Worm (Caenorhabditis elegans): ENCODE measurements around the gene pals-38.

Gene pals-38

DNA sequence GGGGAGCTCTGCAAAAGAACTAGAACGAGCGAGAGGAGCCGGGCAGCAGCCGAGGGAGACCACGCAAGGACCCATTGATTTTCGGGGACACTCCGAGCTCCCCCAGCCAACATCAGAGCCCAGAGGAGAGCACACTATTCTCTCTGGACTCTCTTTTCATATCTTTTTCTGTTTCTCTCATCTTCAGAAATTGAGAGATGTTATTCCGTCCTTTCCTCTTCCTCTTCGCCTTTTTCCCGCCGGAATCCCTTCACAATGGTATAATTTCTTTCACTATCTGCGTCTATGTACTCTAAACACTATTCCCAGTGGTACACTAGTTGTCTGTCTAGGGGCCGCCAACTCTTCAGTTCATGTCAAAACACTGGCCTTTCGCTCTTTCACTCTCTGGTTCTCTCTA, 18.6 kb upstream of the pals-38 start (continued):
- TF ChIP-seq unc-3 (GFP tag; conservative IDR thresholded peaks at IDR 0.05) (no peak), unc-3 (tag; optimal IDR thresholded peaks at IDR 0.05) (peak; percentile 81), elt-2 (tag; optimal IDR thresholded peaks at IDR 0.05) (no peak), ceh-31 (tag; optimal IDR thresholded peaks at IDR 0.05) (peak; percentile 88), tbx-7 (tag; optimal IDR thresholded peaks at IDR 0.05) (no peak), fkh-6 (tag; optimal IDR thresholded peaks at IDR 0.05) (no peak), ttx-3 (tag; optimal IDR thresholded peaks at IDR 0.05) (no peak), pqm-1 (tag; optimal IDR thresholded peaks at IDR 0.05) (no peak), pha-2 (tag; optimal IDR thresholded peaks at IDR 0.05) (no peak), ceh-19 (GFP tag; optimal IDR thresholded peaks at IDR 0.05) (no peak), hlh-15 (tag; optimal IDR thresholded peaks at IDR 0.05) (no peak), unc-42 (tag; optimal IDR thresholded peaks at IDR 0.05) (peak; percentile 92), F13H6.1 (tag; optimal IDR thresholded peaks at IDR 0.05) (peak; percentile 43), syd-9 (tag; optimal IDR thresholded peaks at IDR 0.05) (peak; percentile 74), nhr-232 (tag; optimal IDR thresholded peaks at IDR 0.05) (no peak), pha-4 (tag; optimal IDR thresholded peaks at IDR 0.05) (no peak), K09A11.1 (tag; optimal IDR thresholded peaks at IDR 0.05; ENCODE audit: insufficient read depth) (peak; percentile 13), ceh-14 (tag; optimal IDR thresholded peaks at IDR 0.05) (peak; percentile 88), pag-3 (tag; optimal IDR thresholded peaks at IDR 0.05; ENCODE audit: borderline replicate concordance) (peak; percentile 37), mec-3 (tag; optimal IDR thresholded peaks at IDR 0.05; ENCODE audit: borderline replicate concordance) (no peak), hlh-6 (tag; optimal IDR thresholded peaks at IDR 0.05) (no peak), hlh-13 (GFP tag; optimal IDR thresholded peaks at IDR 0.05) (no peak), C38D4.7 (GFP tag; optimal IDR thresholded peaks at IDR 0.05) (no peak), ceh-45 (GFP tag; IDR thresholded peaks at IDR 0.05) (no peak), ceh-24 (tag; optimal IDR thresholded peaks at IDR 0.05) (no peak), sox-2 (GFP tag; IDR thresholded peaks at IDR 0.05) (peak; percentile 38; the same call in 1 of the 2 replicates), tbx-2 (tag; optimal IDR thresholded peaks at IDR 0.05) (peak; percentile 83)

DNA sequence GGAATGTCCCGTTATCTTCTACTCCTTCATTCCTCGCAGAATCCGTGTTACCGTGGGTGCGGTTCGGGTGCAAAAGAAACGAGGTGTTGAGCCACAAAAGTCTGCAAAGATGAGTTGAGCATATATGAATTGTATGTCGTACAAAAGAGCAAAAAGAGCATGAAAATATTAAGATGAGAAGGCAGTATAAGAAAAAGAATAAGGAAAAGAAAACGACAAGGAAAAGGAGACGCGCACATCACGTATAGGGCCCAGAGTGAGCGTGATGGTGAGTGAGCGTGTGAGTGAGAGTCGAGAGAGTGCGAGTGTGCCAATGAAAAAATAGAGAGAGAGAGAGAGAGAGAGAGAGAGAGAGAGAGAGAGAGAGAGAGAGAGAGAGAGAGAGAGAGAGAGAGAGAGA, 16.1 kb upstream of the pals-38 start, which contains the start of gene egl-10:
TSS of gene egl-10 (minus strand) at position 101 of the 400 bp plus-strand sequence.
- TF ChIP-seq unc-3 (GFP tag; conservative IDR thresholded peaks at IDR 0.05): no peak
- no peak for TF ChIP-seq unc-3 (tag; optimal IDR thresholded peaks at IDR 0.05)
- TF ChIP-seq gmeb-2 (tag; optimal IDR thresholded peaks at IDR 0.05): no peak

DNA sequence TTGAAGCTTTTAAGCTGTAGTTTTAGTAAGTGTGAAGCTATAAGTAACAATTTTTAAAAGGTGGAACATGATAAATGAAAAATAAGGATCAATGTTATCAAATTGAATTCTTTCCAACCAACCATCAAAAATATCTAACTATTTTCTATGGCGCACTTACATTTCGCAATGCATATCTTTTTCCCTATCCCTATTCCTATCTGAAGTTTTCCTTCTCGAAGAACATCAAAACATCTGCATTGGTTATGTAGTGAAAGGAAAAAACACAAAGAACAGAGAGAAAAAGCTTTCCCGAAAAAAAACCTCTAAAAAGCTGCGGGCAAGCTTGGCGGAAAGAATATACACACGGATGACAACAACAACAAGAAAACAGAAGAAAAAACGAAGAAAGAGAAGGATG, 13.8 kb upstream of the pals-38 start:
- no peak for TF ChIP-seq eyg-1 (tag; optimal IDR thresholded peaks at IDR 0.05)
- no peak for TF ChIP-seq odd-2 (tag; optimal IDR thresholded peaks at IDR 0.05)
- no peak for TF ChIP-seq ceh-45 (GFP tag; IDR thresholded peaks at IDR 0.05)
- TF ChIP-seq C08G9.2 (tag; optimal IDR thresholded peaks at IDR 0.05): no peak
- no peak for TF ChIP-seq ceh-31 (tag; optimal IDR thresholded peaks at IDR 0.05)
- TF ChIP-seq unc-42 (tag; optimal IDR thresholded peaks at IDR 0.05): no peak
- TF ChIP-seq Y22D7AL.16 (tag; optimal IDR thresholded peaks at IDR 0.05): no peak
- TF ChIP-seq elt-2 (tag; optimal IDR thresholded peaks at IDR 0.05): no peak
- TF ChIP-seq ref-2 (tag; optimal IDR thresholded peaks at IDR 0.05): no peak
- no peak for TF ChIP-seq rnt-1 (tag; optimal IDR thresholded peaks at IDR 0.05)
- no peak for TF ChIP-seq hlh-30 (tag; optimal IDR thresholded peaks at IDR 0.05; ENCODE audit: insufficient read depth)
- TF ChIP-seq zip-5 (tag; optimal IDR thresholded peaks at IDR 0.05): no peak
- TF ChIP-seq ceh-22 (tag; optimal IDR thresholded peaks at IDR 0.05): no peak
- no peak for TF ChIP-seq gmeb-2 (tag; optimal IDR thresholded peaks at IDR 0.05)
- no peak for TF ChIP-seq fax-1 (tag; optimal IDR thresholded peaks at IDR 0.05)

DNA sequence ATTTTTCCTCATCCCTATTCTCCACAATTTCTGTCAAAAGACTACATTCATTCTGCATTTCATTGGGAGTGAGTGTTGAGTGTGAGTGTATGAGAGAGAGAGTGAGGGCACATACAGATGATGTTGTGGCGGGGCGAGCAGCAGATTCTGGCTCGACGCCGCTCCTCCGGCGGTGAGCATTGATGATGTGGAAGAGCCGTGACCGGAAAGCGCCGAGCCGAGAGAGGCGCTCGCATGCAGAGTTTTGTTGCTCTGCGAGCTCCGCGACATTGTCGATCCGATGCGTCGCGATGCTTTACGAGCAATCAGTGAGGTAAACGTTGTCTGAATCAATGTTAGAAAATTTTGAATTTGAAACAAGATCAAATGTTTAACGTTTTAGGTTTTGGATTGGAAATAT, 8.9 kb upstream of the pals-38 start:
- TF ChIP-seq ceh-2 (tag; optimal IDR thresholded peaks at IDR 0.05) (no peak), nfya-1 (tag; optimal IDR thresholded peaks at IDR 0.05) (no peak), ztf-16 (tag; optimal IDR thresholded peaks at IDR 0.05) (no peak), sdc-2 (tag; optimal IDR thresholded peaks at IDR 0.05) (no peak), K09A11.1 (tag; optimal IDR thresholded peaks at IDR 0.05; ENCODE audit: insufficient read depth) (no peak), ceh-24 (tag; optimal IDR thresholded peaks at IDR 0.05) (no peak), ceh-19 (GFP tag; optimal IDR thresholded peaks at IDR 0.05) (no peak), nhr-11 (tag; optimal IDR thresholded peaks at IDR 0.05) (no peak), fax-1 (tag; optimal IDR thresholded peaks at IDR 0.05) (no peak), ceh-14 (tag; optimal IDR thresholded peaks at IDR 0.05) (no peak), F13H6.1 (tag; optimal IDR thresholded peaks at IDR 0.05) (no peak), T23F11.4 (GFP tag; optimal IDR thresholded peaks at IDR 0.05) (no peak), C08G9.2 (tag; optimal IDR thresholded peaks at IDR 0.05) (no peak), K02D7.2 (tag; optimal IDR thresholded peaks at IDR 0.05) (no peak), ceh-31 (tag; optimal IDR thresholded peaks at IDR 0.05) (no peak), lin-11 (tag; optimal IDR thresholded peaks at IDR 0.05) (no peak)
